Fruit fly (Drosophila melanogaster) S2 (cell line): Measurements from ENCODE around the gene CG15818.

Experiments used
- CG8478 ChIP-seq: fragments of >200 bp; optimal IDR thresholded peaks from 2 replicates; lab custom pipeline; 2018
- CTCF ChIP-seq, 2 experiments: fragments of >200 bp; optimal IDR thresholded peaks; 2 replicates each; lab custom pipeline; 2018

Gene CG15818

dm6 chr2L:7427067-7427785 lies 16.5 kb downstream of the CG15818 start:
- TF ChIP-seq CG8478 (lab: Kevin White, UChicago): no peak
- peak; percentile 43 to 60 for TF ChIP-seq CTCF (optimal IDR thresholded peaks at IDR 0.05; lab: Kevin White, UChicago)

dm6 chr2L:7427786-7428137 lies 17.1 kb downstream of the CG15818 start:
- TF ChIP-seq CTCF (optimal IDR thresholded peaks at IDR 0.05; lab: Kevin White, UChicago) (no peak), CG8478 (lab: Kevin White, UChicago) (no peak)

- TF ChIP-seq CG8478 (lab: Kevin White, UChicago): no peak
- TF ChIP-seq CTCF (optimal IDR thresholded peaks at IDR 0.05; lab: Kevin White, UChicago): no peak
Measured at dm6 chr2L:7430313-7430712, 19.6 kb downstream of the CG15818 start.

- TF ChIP-seq CTCF (optimal IDR thresholded peaks at IDR 0.05; lab: Kevin White, UChicago) (no peak), CG8478 (lab: Kevin White, UChicago) (no peak)
Measured at dm6 chr2L:7431861-7432601, 21.3 kb downstream of the CG15818 start.

- TF ChIP-seq CG8478 (lab: Kevin White, UChicago) (no peak), CTCF (optimal IDR thresholded peaks at IDR 0.05; lab: Kevin White, UChicago) (no peak)
Measured at dm6 chr2L:7433337-7433956, 22.7 kb downstream of the CG15818 start, which contains the start of gene CG5958. Gene CG5958 (minus strand): TSS chr2L:7433516.

- no peak for TF ChIP-seq CG8478 (lab: Kevin White, UChicago)
- TF ChIP-seq CTCF (optimal IDR thresholded peaks at IDR 0.05; lab: Kevin White, UChicago): no peak
Measured at dm6 chr2L:7433957-7434736, 23.4 kb downstream of the CG15818 start.

- TF ChIP-seq CG8478 (lab: Kevin White, UChicago) (no peak), CTCF (optimal IDR thresholded peaks at IDR 0.05; lab: Kevin White, UChicago) (no peak)
Measured at dm6 chr2L:7434737-7435356, 24.1 kb downstream of the CG15818 start.

- no peak for TF ChIP-seq CTCF (optimal IDR thresholded peaks at IDR 0.05; lab: Kevin White, UChicago)
Measured at dm6 chr2L:7435475-7435874, 24.8 kb downstream of the CG15818 start.

dm6 chr2L:7436492-7437324 lies 26.0 kb downstream of the CG15818 start:
- TF ChIP-seq CG8478 (lab: Kevin White, UChicago) (no peak), CTCF (optimal IDR thresholded peaks at IDR 0.05; lab: Kevin White, UChicago) (no peak)

dm6 chr2L:7437325-7437707 lies 26.6 kb downstream of the CG15818 start, which contains the start of gene CG5973:
Gene CG5973 (plus strand): TSS chr2L:7437492.
- TF ChIP-seq CG8478 (lab: Kevin White, UChicago) (no peak), CTCF (optimal IDR thresholded peaks at IDR 0.05; lab: Kevin White, UChicago) (no peak)

- no peak for TF ChIP-seq CTCF (optimal IDR thresholded peaks at IDR 0.05; lab: Kevin White, UChicago)
- no peak for TF ChIP-seq CG8478 (lab: Kevin White, UChicago)
Measured at dm6 chr2L:7438505-7438904, 27.8 kb downstream of the CG15818 start.

dm6 chr2L:7440458-7441018 lies 29.8 kb downstream of the CG15818 start:
- no peak for TF ChIP-seq CG8478 (lab: Kevin White, UChicago)
- no peak for TF ChIP-seq CTCF (optimal IDR thresholded peaks at IDR 0.05; lab: Kevin White, UChicago)

- TF ChIP-seq CTCF (optimal IDR thresholded peaks at IDR 0.05; lab: Kevin White, UChicago) (no peak), CG8478 (lab: Kevin White, UChicago) (no peak)
Measured at dm6 chr2L:7442106-7442505, 31.4 kb downstream of the CG15818 start.
